Worm (Caenorhabditis elegans): ENCODE results near the gene T05C12.11.

T05C12.11 gene

DNA sequence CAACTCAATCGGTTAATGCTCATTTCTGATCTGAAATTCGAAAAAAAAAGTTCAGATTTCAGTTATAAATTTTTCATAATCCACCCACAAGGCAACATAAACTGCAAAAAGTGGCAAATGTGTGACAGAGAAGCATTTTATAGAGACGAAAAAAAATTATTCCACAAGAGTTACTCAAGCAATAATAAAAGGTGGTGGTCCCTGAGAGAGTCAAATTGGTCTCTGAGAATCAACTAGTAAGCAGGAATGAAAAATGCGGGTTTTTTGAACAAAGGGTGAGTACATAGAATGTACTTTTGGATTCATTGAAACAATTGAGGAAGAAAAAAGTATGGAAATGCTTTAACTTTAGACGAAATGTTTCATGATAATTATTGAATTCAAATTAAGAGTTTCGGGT lies at the start of gene T05C12.11:
Gene T05C12.11 (minus strand): TSS at position 101 of the 400 bp plus-strand sequence.
- TF ChIP-seq tbx-2 (tag; optimal IDR thresholded peaks at IDR 0.05), result no peak
- peak; percentile 17 for TF ChIP-seq lin-14 (GFP tag; optimal IDR thresholded peaks at IDR 0.05)

DNA sequence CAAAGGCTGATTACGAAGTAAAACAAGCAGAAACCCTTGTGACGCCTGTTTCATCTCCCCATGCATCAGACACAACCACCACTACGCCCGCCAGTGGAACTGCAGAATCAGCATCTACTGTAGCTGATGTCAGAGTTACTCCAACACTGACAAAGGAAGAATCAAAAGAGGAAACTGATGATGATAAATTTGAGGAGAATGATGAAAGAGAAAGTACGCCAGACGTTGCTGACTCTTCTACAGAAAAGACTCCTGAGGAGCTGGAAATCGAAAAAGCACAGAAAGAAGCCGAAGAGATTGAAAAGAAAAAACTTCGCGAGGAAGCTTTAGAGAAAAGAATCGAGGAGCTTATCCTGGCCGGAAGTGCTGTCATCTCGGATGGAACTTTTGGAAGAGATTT lies 48.0 kb upstream of the T05C12.11 start:
- no peak for TF ChIP-seq alr-1 (tag; optimal IDR thresholded peaks at IDR 0.05; ENCODE audit: borderline replicate concordance)
- no peak for TF ChIP-seq pqm-1 (tag; optimal IDR thresholded peaks at IDR 0.05)
- no peak for TF ChIP-seq sptf-1 (tag; optimal IDR thresholded peaks at IDR 0.05)
- TF ChIP-seq blmp-1 (tag; optimal IDR thresholded peaks at IDR 0.05), result no peak
- TF ChIP-seq vab-15 (tag; optimal IDR thresholded peaks at IDR 0.05), result no peak
- TF ChIP-seq rnt-1 (tag; optimal IDR thresholded peaks at IDR 0.05), result no peak
- no peak for TF ChIP-seq nhr-20 (tag; optimal IDR thresholded peaks at IDR 0.05)
- TF ChIP-seq fos-1 (tag; optimal IDR thresholded peaks at IDR 0.05), result no peak
- no peak for TF ChIP-seq tlp-1 (tag; optimal IDR thresholded peaks at IDR 0.05)
- no peak for TF ChIP-seq ets-5 (GFP tag; IDR thresholded peaks at IDR 0.05)
- TF ChIP-seq elt-3 (tag; optimal IDR thresholded peaks at IDR 0.05), result no peak
- TF ChIP-seq grh-1 (GFP tag; IDR thresholded peaks at IDR 0.05), result no peak

DNA sequence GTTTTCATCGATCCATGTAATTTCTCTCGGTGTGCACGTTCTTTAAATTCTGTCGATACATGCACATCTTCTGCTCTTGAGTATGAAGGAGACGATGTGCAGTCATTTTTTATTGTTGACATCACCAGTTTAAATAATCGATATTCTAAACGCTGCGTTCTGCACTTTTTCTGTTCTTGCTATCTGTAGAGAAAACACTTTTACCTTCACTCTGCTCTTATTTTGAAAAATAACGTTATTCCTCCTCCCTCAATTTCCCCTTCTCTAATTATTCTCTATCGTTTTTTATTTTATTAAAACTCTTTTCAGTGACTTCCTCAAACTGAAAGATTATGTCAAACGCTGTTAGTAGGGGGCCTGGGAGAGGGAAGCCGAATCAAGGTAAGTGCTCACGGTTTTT lies 46.6 kb upstream of the T05C12.11 start, which contains the start of gene ifg-1:
Gene ifg-1 (plus strand): TSS at position 301 of the 400 bp plus-strand sequence.
- TF ChIP-seq ceh-82 (tag; optimal IDR thresholded peaks at IDR 0.05), result no peak
- TF ChIP-seq hlh-4 (tag; optimal IDR thresholded peaks at IDR 0.05), result no peak
- no peak for TF ChIP-seq pqm-1 (tag; optimal IDR thresholded peaks at IDR 0.05)
- no peak for TF ChIP-seq xbp-1 (tag; optimal IDR thresholded peaks at IDR 0.05)
- TF ChIP-seq elt-3 (tag; optimal IDR thresholded peaks at IDR 0.05), result no peak
- TF ChIP-seq ztf-11 (tag; optimal IDR thresholded peaks at IDR 0.05), result no peak
- no peak for TF ChIP-seq unc-62 (GFP tag; optimal IDR thresholded peaks at IDR 0.05)
- TF ChIP-seq lin-13 (GFP tag; optimal IDR thresholded peaks at IDR 0.05), result no peak
- no peak for TF ChIP-seq hpl-2 (GFP tag; optimal IDR thresholded peaks at IDR 0.05)
- no peak for TF ChIP-seq elt-2 (tag; optimal IDR thresholded peaks at IDR 0.05)
- no peak for TF ChIP-seq nhr-19 (GFP tag; conservative IDR thresholded peaks at IDR 0.05)
- TF ChIP-seq C34B4.2 (tag; optimal IDR thresholded peaks at IDR 0.05), result no peak
- no peak for TF ChIP-seq nhr-84 (tag; optimal IDR thresholded peaks at IDR 0.05)
- no peak for TF ChIP-seq lir-3 (tag; optimal IDR thresholded peaks at IDR 0.05; ENCODE audit: poor library complexity)
- TF ChIP-seq tlp-1 (tag; optimal IDR thresholded peaks at IDR 0.05), result no peak
- TF ChIP-seq nhr-11 (tag; optimal IDR thresholded peaks at IDR 0.05), result no peak
- TF ChIP-seq nhr-12 (tag; optimal IDR thresholded peaks at IDR 0.05), result no peak
- no peak for TF ChIP-seq dpl-1 (GFP tag; optimal IDR thresholded peaks at IDR 0.05)
- TF ChIP-seq egl-27 (tag; optimal IDR thresholded peaks at IDR 0.05), result no peak

DNA sequence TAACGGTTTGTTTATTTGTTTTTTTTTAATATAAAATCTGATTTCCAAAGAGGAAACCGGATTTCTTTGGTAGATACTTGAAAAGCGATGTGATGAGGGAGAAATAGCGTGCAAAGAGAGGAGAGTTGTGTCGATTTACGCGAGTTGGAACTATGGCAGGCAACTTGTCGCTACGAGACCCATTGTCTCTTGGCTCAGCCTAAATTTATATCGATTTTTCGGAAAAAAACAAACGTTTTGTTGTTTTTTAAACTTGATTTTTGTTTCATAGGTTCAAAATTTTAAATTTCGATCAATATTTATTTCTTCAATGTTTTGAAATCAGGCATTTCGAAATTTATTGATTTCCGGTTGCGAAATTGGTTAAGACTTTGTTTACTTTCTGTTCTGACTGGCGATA lies 46.2 kb upstream of the T05C12.11 start, which contains the start of gene M110.3:
Gene M110.3 (minus strand): TSS at position 184 of the 400 bp plus-strand sequence.
- no peak for TF ChIP-seq ztf-4 (tag; optimal IDR thresholded peaks at IDR 0.05)
- TF ChIP-seq ama-1 (optimal IDR thresholded peaks at IDR 0.05), result no peak
- TF ChIP-seq lin-39 (tag; optimal IDR thresholded peaks at IDR 0.05), result no peak
- TF ChIP-seq tbx-2 (tag; optimal IDR thresholded peaks at IDR 0.05), result peak; percentile 28
- no peak for TF ChIP-seq pqm-1 (tag; optimal IDR thresholded peaks at IDR 0.05)
- TF ChIP-seq skn-1 (tag; optimal IDR thresholded peaks at IDR 0.05), result peak; percentile 1
- no peak for TF ChIP-seq zag-1 (tag; optimal IDR thresholded peaks at IDR 0.05)
- TF ChIP-seq unc-30 (tag; optimal IDR thresholded peaks at IDR 0.05), result no peak
- TF ChIP-seq hpl-2 (GFP tag; optimal IDR thresholded peaks at IDR 0.05), result no peak
- TF ChIP-seq sptf-1 (tag; optimal IDR thresholded peaks at IDR 0.05), result no peak
- TF ChIP-seq vab-15 (tag; optimal IDR thresholded peaks at IDR 0.05), result no peak
- no peak for TF ChIP-seq unc-86 (tag; optimal IDR thresholded peaks at IDR 0.05)
- no peak for TF ChIP-seq unc-98 (GFP tag; IDR thresholded peaks at IDR 0.05)
- TF ChIP-seq alr-1 (tag; optimal IDR thresholded peaks at IDR 0.05; ENCODE audit: borderline replicate concordance), result no peak
- no peak for TF ChIP-seq fkh-10 (GFP tag; optimal IDR thresholded peaks at IDR 0.05)
- peak; percentile 66 to 77 for TF ChIP-seq lsy-2 (tag; optimal IDR thresholded peaks at IDR 0.05)
- peak; percentile 35 for TF ChIP-seq C16A3.4 (tag; optimal IDR thresholded peaks at IDR 0.05)
- peak; percentile 44 for TF ChIP-seq C04F5.9 (tag; optimal IDR thresholded peaks at IDR 0.05)
- no peak for TF ChIP-seq Y116A8C.19 (tag; optimal IDR thresholded peaks at IDR 0.05; ENCODE audit: borderline replicate concordance)
- peak; percentile 71 for TF ChIP-seq pag-3 (tag; optimal IDR thresholded peaks at IDR 0.05; ENCODE audit: borderline replicate concordance, insufficient read depth)
- TF ChIP-seq lir-3 (tag; optimal IDR thresholded peaks at IDR 0.05; ENCODE audit: poor library complexity), result no peak
- TF ChIP-seq aha-1 (tag; optimal IDR thresholded peaks at IDR 0.05), result no peak
- no peak for TF ChIP-seq irx-1 (tag; optimal IDR thresholded peaks at IDR 0.05)
- TF ChIP-seq hlh-4 (tag; optimal IDR thresholded peaks at IDR 0.05), result no peak
- TF ChIP-seq xbp-1 (tag; optimal IDR thresholded peaks at IDR 0.05), result peak; percentile 38
- TF ChIP-seq rnt-1 (tag; optimal IDR thresholded peaks at IDR 0.05), result peak; percentile 43
- TF ChIP-seq fkh-8 (tag; optimal IDR thresholded peaks at IDR 0.05), result peak; percentile 19

Data from whole organism, L1 larva.